Fruit fly (Drosophila melanogaster) whole organism, embryonic: Measurements from ENCODE around the gene CG43346.

Source experiments
- Bteb2 ChIP-seq: fragments of 200-800 bp; sonication (Bioruptor generic); optimal IDR thresholded peaks from 2 replicates; lab custom pipeline; 2016; ENCODE audit warnings: missing biosample characterization, missing genetic modification characterization
- CG11398 ChIP-seq: fragments of 200-800 bp; sonication (Bioruptor generic); optimal IDR thresholded peaks from 2 replicates; lab custom pipeline; 2016; ENCODE audit warnings: missing biosample characterization, missing genetic modification characterization
- CG11504 ChIP-seq: fragments of 200-800 bp; sonication (Bioruptor generic); optimal IDR thresholded peaks from 3 replicates; lab custom pipeline; 2019; ENCODE audit warnings: missing biosample characterization, mild to moderate bottlenecking, missing genetic modification characterization, moderate library complexity
- CG12155 ChIP-seq: fragments of 200-800 bp; sonication (Bioruptor generic); optimal IDR thresholded peaks from 3 replicates; lab custom pipeline; 2016; ENCODE audit warnings: missing biosample characterization, missing genetic modification characterization
- CG13894 ChIP-seq: fragments of 200-800 bp; sonication (Bioruptor generic); optimal IDR thresholded peaks from 3 replicates; lab custom pipeline; 2018; ENCODE audit warnings: missing biosample characterization, mild to moderate bottlenecking, missing genetic modification characterization, moderate library complexity
- CG14860 ChIP-seq: fragments of 200-800 bp; sonication (Bioruptor generic); IDR thresholded peaks from 3 replicates; pipeline ENCODE4 v1.3.6; 2022; ENCODE audit warnings: missing biosample characterization, missing genetic modification characterization; ENCODE audit not compliant: partially characterized antibody
- CG15696 ChIP-seq: fragments of 200-800 bp; sonication (Bioruptor generic); optimal IDR thresholded peaks from 2 replicates; lab custom pipeline; 2019; ENCODE audit warnings: missing biosample characterization, mild to moderate bottlenecking, missing genetic modification characterization, moderate library complexity
- CG1603 ChIP-seq: fragments of 200-800 bp; sonication (Bioruptor generic); optimal IDR thresholded peaks from 2 replicates; lab custom pipeline; 2019; ENCODE audit warnings: missing biosample characterization, mild to moderate bottlenecking, missing genetic modification characterization, moderate library complexity
- CG17359 ChIP-seq: fragments of 200-800 bp; sonication (Bioruptor generic); optimal IDR thresholded peaks from 3 replicates; lab custom pipeline; 2018; ENCODE audit warnings: missing biosample characterization, mild to moderate bottlenecking, missing genetic modification characterization, moderate library complexity
- CG17802 ChIP-seq: fragments of 200-800 bp; sonication (Bioruptor generic); optimal IDR thresholded peaks from 2 replicates; lab custom pipeline; 2018; ENCODE audit warnings: missing biosample characterization, mild to moderate bottlenecking, missing genetic modification characterization, moderate library complexity
- CG18476 ChIP-seq: fragments of 200-800 bp; sonication (Bioruptor generic); optimal IDR thresholded peaks from 2 replicates; lab custom pipeline; 2016; ENCODE audit warnings: missing biosample characterization, mild to moderate bottlenecking, missing genetic modification characterization
- CG32772 ChIP-seq: fragments of 200-800 bp; sonication (Bioruptor generic); IDR thresholded peaks from 2 replicates; pipeline ENCODE4 v1.3.6; 2022; ENCODE audit warnings: missing biosample characterization, missing genetic modification characterization
- CG5180 ChIP-seq: fragments of 200-800 bp; sonication (Bioruptor generic); optimal IDR thresholded peaks from 3 replicates; lab custom pipeline; 2017; ENCODE audit warnings: missing biosample characterization, missing genetic modification characterization, mild to moderate bottlenecking, moderate library complexity, missing genetic modification reagents
- CG6175 ChIP-seq: fragments of 200-800 bp; sonication (Bioruptor generic); IDR thresholded peaks from 3 replicates; pipeline ENCODE4 v1.3.6; 2022; ENCODE audit warnings: missing biosample characterization, missing genetic modification characterization
- CG7786 ChIP-seq: fragments of 200-800 bp; sonication (Bioruptor generic); optimal IDR thresholded peaks from 2 replicates; lab custom pipeline; 2016; ENCODE audit warnings: missing biosample characterization, missing genetic modification characterization
- CG8924 ChIP-seq: fragments of 200-800 bp; optimal IDR thresholded peaks from 3 replicates; lab custom pipeline; 2019; ENCODE audit warnings: missing biosample characterization, mild to moderate bottlenecking, missing genetic modification characterization, moderate library complexity
- CG9932 ChIP-seq: fragments of 200-800 bp; sonication (Bioruptor generic); IDR thresholded peaks from 2 replicates; pipeline ENCODE4 v1.3.6; 2022; ENCODE audit warnings: missing biosample characterization, missing genetic modification characterization
- Dbx ChIP-seq: fragments of 200-800 bp; sonication (Bioruptor generic); IDR thresholded peaks from 3 replicates; pipeline ENCODE4 v1.3.6; 2022; ENCODE audit warnings: missing biosample characterization, missing genetic modification characterization
- Dek ChIP-seq: fragments of 200-800 bp; sonication (Bioruptor generic); optimal IDR thresholded peaks from 3 replicates; lab custom pipeline; 2019; ENCODE audit warnings: missing biosample characterization, mild to moderate bottlenecking, missing genetic modification characterization, moderate library complexity
- ERR ChIP-seq: fragments of 200-800 bp; sonication (Bioruptor generic); optimal IDR thresholded peaks from 2 replicates; lab custom pipeline; 2016; ENCODE audit warnings: missing biosample characterization, missing genetic modification characterization
- Eip74EF ChIP-seq, 2 experiments: fragments of 200-800 bp in 1 of 2; fragments of >200 bp in 1 of 2; sonication (Bioruptor generic) in 1 of 2; optimal IDR thresholded peaks; 2 replicates each; lab custom pipeline; 2017 to 2019; ENCODE audit warnings: missing biosample characterization in 2 of 2, missing genetic modification characterization in 2 of 2, mild to moderate bottlenecking in 1 of 2, moderate library complexity in 1 of 2
- Gsc ChIP-seq: fragments of 200-800 bp; sonication (Bioruptor generic); IDR thresholded peaks from 2 replicates; pipeline ENCODE4 v1.3.6; 2022; ENCODE audit warnings: missing biosample characterization, missing genetic modification characterization
- Gug ChIP-seq: fragments of 200-800 bp; sonication (Bioruptor generic); IDR thresholded peaks from 4 replicates; pipeline ENCODE4 v1.3.6; 2022; ENCODE audit warnings: missing biosample characterization, missing genetic modification characterization
- Hmr ChIP-seq: fragments of 200-800 bp; sonication (Bioruptor generic); optimal IDR thresholded peaks from 3 replicates; lab custom pipeline; 2017; ENCODE audit warnings: mild to moderate bottlenecking, missing biosample characterization, missing genetic modification reagents, missing genetic modification characterization
- MESR4 ChIP-seq: fragments of 200-800 bp; sonication (Bioruptor generic); optimal IDR thresholded peaks from 2 replicates; lab custom pipeline; 2018; ENCODE audit warnings: missing biosample characterization, mild to moderate bottlenecking, missing genetic modification characterization, moderate library complexity
- NFAT ChIP-seq: fragments of 200-800 bp; sonication (Bioruptor generic); IDR thresholded peaks from 2 replicates; pipeline ENCODE4 v1.3.6; 2022; ENCODE audit warnings: missing biosample characterization, missing genetic modification characterization
- Nf-YC ChIP-seq: fragments of 200-800 bp; optimal IDR thresholded peaks from 3 replicates; lab custom pipeline; 2019; ENCODE audit warnings: missing biosample characterization, mild to moderate bottlenecking, missing genetic modification characterization, moderate library complexity
- Oli ChIP-seq: fragments of 200-800 bp; sonication (Bioruptor generic); optimal IDR thresholded peaks from 2 replicates; lab custom pipeline; 2018; ENCODE audit warnings: missing biosample characterization, mild to moderate bottlenecking, missing genetic modification characterization, moderate library complexity
- Opbp ChIP-seq: fragments of 200-800 bp; sonication (Bioruptor generic); IDR thresholded peaks from 3 replicates; pipeline ENCODE4 v1.3.6; 2022; ENCODE audit warnings: missing biosample characterization, missing genetic modification characterization; ENCODE audit not compliant: partially characterized antibody
- Ptx1 ChIP-seq: fragments of 200-800 bp; sonication (Bioruptor generic); IDR thresholded peaks from 2 replicates; pipeline ENCODE4 v1.3.6; 2022; ENCODE audit warnings: missing biosample characterization, missing genetic modification characterization
- Sox100B ChIP-seq: fragments of 200-800 bp; sonication (Bioruptor generic); optimal IDR thresholded peaks from 3 replicates; lab custom pipeline; 2018; ENCODE audit warnings: missing biosample characterization, mild to moderate bottlenecking, missing genetic modification characterization
- Sry-β ChIP-seq: fragments of 200-800 bp; sonication (Bioruptor generic); optimal IDR thresholded peaks from 2 replicates; lab custom pipeline; 2018; ENCODE audit warnings: missing biosample characterization, mild to moderate bottlenecking, missing genetic modification characterization, moderate library complexity
- ap ChIP-seq: fragments of 200-800 bp; sonication (Bioruptor generic); IDR thresholded peaks from 2 replicates; pipeline ENCODE4 v1.3.6; 2022; ENCODE audit warnings: missing biosample characterization, missing genetic modification characterization
- az2 ChIP-seq: fragments of 200-800 bp; sonication (Bioruptor generic); optimal IDR thresholded peaks from 3 replicates; lab custom pipeline; 2016; ENCODE audit warnings: missing biosample characterization, missing genetic modification characterization
- dan ChIP-seq: fragments of 200-800 bp; sonication (Bioruptor generic); IDR thresholded peaks from 2 replicates; pipeline ENCODE4 v1.3.6; 2022; ENCODE audit warnings: missing biosample characterization, missing genetic modification characterization
- dysf ChIP-seq: fragments of 200-800 bp; sonication (Bioruptor generic); IDR thresholded peaks from 3 replicates; pipeline ENCODE4 v1.3.6; 2022; ENCODE audit warnings: missing biosample characterization, missing genetic modification characterization
- fd64A ChIP-seq: fragments of 200-800 bp; sonication (Bioruptor generic); optimal IDR thresholded peaks from 3 replicates; lab custom pipeline; 2018; ENCODE audit warnings: missing biosample characterization, mild to moderate bottlenecking, missing genetic modification characterization
- fru ChIP-seq: fragments of >200 bp; optimal IDR thresholded peaks from 2 replicates; lab custom pipeline; 2017
- gt ChIP-seq: fragments of 200-800 bp; sonication (Bioruptor generic); IDR thresholded peaks from 2 replicates; pipeline ENCODE4 v1.3.6; 2022; ENCODE audit warnings: missing biosample characterization, missing genetic modification characterization
- inv ChIP-seq: fragments of 200-800 bp; sonication (Bioruptor generic); IDR thresholded peaks from 2 replicates; pipeline ENCODE4 v1.3.6; 2022; ENCODE audit warnings: missing biosample characterization, missing genetic modification characterization; ENCODE audit not compliant: partially characterized antibody
- jing ChIP-seq: fragments of 200-800 bp; sonication (Bioruptor generic); optimal IDR thresholded peaks from 2 replicates; lab custom pipeline; 2018; ENCODE audit warnings: missing biosample characterization, mild to moderate bottlenecking, missing genetic modification characterization
- nom ChIP-seq: fragments of 200-800 bp; sonication (Bioruptor generic); optimal IDR thresholded peaks from 2 replicates; lab custom pipeline; 2017; ENCODE audit warnings: missing biosample characterization, missing genetic modification characterization, mild to moderate bottlenecking, moderate library complexity, missing genetic modification reagents
- phol ChIP-seq: fragments of 200-800 bp; sonication (Bioruptor generic); optimal IDR thresholded peaks from 3 replicates; lab custom pipeline; 2018; ENCODE audit warnings: missing biosample characterization, mild to moderate bottlenecking, missing genetic modification characterization, moderate library complexity
- psq ChIP-seq: fragments of 200-800 bp; sonication (Bioruptor generic); optimal IDR thresholded peaks from 2 replicates; lab custom pipeline; 2017; ENCODE audit warnings: missing biosample characterization, missing genetic modification characterization
- ranshi ChIP-seq: fragments of 200-800 bp; sonication (Bioruptor generic); IDR thresholded peaks from 2 replicates; pipeline ENCODE4 v1.3.6; 2022; ENCODE audit warnings: missing biosample characterization, missing genetic modification characterization
- sd ChIP-seq: fragments of 200-800 bp; sonication (Bioruptor generic); optimal IDR thresholded peaks from 3 replicates; lab custom pipeline; 2018; ENCODE audit warnings: missing biosample characterization, mild to moderate bottlenecking, missing genetic modification characterization, moderate library complexity
- shn ChIP-seq: fragments of 200-800 bp; sonication (Bioruptor generic); optimal IDR thresholded peaks from 3 replicates; lab custom pipeline; 2016; ENCODE audit warnings: missing biosample characterization, missing genetic modification characterization
- so ChIP-seq: fragments of 200-800 bp; sonication (Bioruptor generic); IDR thresholded peaks from 3 replicates; pipeline ENCODE4 v1.3.6; 2022; ENCODE audit warnings: missing biosample characterization, missing genetic modification characterization
- tin ChIP-seq: fragments of 200-800 bp; sonication (Bioruptor generic); optimal IDR thresholded peaks from 3 replicates; lab custom pipeline; 2016; ENCODE audit warnings: missing biosample characterization, missing genetic modification characterization
- unc-4 ChIP-seq: fragments of 200-800 bp; sonication (Bioruptor generic); IDR thresholded peaks from 2 replicates; pipeline ENCODE4 v1.3.6; 2022; ENCODE audit warnings: missing biosample characterization, missing genetic modification characterization; ENCODE audit not compliant: partially characterized antibody

CG43346 gene

dm6 chr2L:21163311-21163842, 5.0 kb downstream of the CG43346 start, which contains the start of gene Noc2 (continued):
- TF ChIP-seq ranshi (GFP tag; lab: Robert Waterston, UW) (peak; percentile 56; the same call in 1 of the 2 replicates), fru (lab: Kevin White, UChicago) (no peak), phol (tag; lab: Kevin White, UChicago) (peak; percentile 66), CG6175 (GFP tag; lab: Robert Waterston, UW) (no peak), psq (no peak), Ptx1 (GFP tag; lab: Robert Waterston, UW) (peak; percentile 61), NFAT (peak; percentile 44; the same call in 1 of the 2 replicates), CG1603 (tag; lab: Kevin White, UChicago) (peak; percentile 51), so (no peak), gt (GFP tag; lab: Robert Waterston, UW) (0 out of 2 replicates have a peak, but pooled peaks have one; percentile 22), CG13894 (tag; lab: Kevin White, UChicago) (no peak), Oli (peak; percentile 14), unc-4 (no peak), CG8924 (tag; lab: Kevin White, UChicago) (peak; percentile 50), ERR (GFP tag; lab: Kevin White, UChicago) (no peak), shn (GFP tag; lab: Kevin White, UChicago) (peak; percentile 10), CG17359 (tag; lab: Kevin White, UChicago) (peak; percentile 7), CG5180 (GFP tag; lab: Kevin White, UChicago) (no peak), CG14860 (GFP tag; lab: Robert Waterston, UW) (no peak), Eip74EF (GFP tag; optimal IDR thresholded peaks at IDR 0.05; lab: Kevin White, UChicago) (no peak), CG32772 (GFP tag; lab: Robert Waterston, UW) (peak; percentile 35; the same call in 1 of the 2 replicates), CG9932 (GFP tag; lab: Robert Waterston, UW) (peak; percentile 70), ap (GFP tag; lab: Robert Waterston, UW) (0 out of 2 replicates have a peak, but pooled peaks have one; percentile 32), CG18476 (GFP tag; lab: Kevin White, UChicago) (no peak), Dbx (GFP tag; lab: Robert Waterston, UW) (0 out of 3 replicates have a peak, but pooled peaks have one; percentile 44), dan (GFP tag; lab: Robert Waterston, UW) (no peak), sd (no peak), Sry-β (GFP tag; lab: Kevin White, UChicago) (peak; percentile 83), CG12155 (GFP tag; lab: Kevin White, UChicago) (peak; percentile 4), CG11398 (no peak), tin (peak; percentile 50), CG7786 (no peak), fd64A (GFP tag; lab: Kevin White, UChicago) (no peak), Opbp (no peak), Hmr (peak; percentile 25), CG11504 (peak; percentile 56), Gug (GFP tag; lab: Robert Waterston, UW) (peak; percentile 77; the same call in 3 of the 4 replicates), nom (GFP tag; lab: Kevin White, UChicago) (no peak), az2 (GFP tag; lab: Kevin White, UChicago) (peak; percentile 54), Dek (tag; lab: Kevin White, UChicago) (no peak), Nf-YC (tag; lab: Kevin White, UChicago) (peak; percentile 55), inv (GFP tag; lab: Robert Waterston, UW) (no peak), Gsc (no peak; the same call in 1 of the 2 replicates), MESR4 (GFP tag; lab: Kevin White, UChicago) (peak; percentile 74), Bteb2 (GFP tag; lab: Kevin White, UChicago) (no peak), dysf (peak; percentile 58), Sox100B (peak; percentile 56), CG17802 (tag; lab: Kevin White, UChicago) (peak; percentile 27), jing (GFP tag; lab: Kevin White, UChicago) (no peak), CG15696 (peak; percentile 27)
